Worm (Caenorhabditis elegans) whole organism, L4 larva: ENCODE measurements around the gene cra-1.

Source experiments
- F44E2.7 ChIP-seq: fragments of 200-800 bp; sonication (Bioruptor generic); IDR thresholded peaks from 2 replicates; pipeline ENCODE4 v2.1.2; 2022; ENCODE audit warnings: missing genetic modification characterization, missing compliant biosample characterization
- F49E8.2 ChIP-seq: sonication (generic microtip); optimal IDR thresholded peaks from 2 replicates; lab custom pipeline; 2016; ENCODE audit warnings: missing compliant biosample characterization, mild to moderate bottlenecking, missing genetic modification characterization, borderline replicate concordance
- R02D3.7 ChIP-seq: fragments of 150-350 bp; sonication (generic microtip); optimal IDR thresholded peaks from 3 replicates; lab custom pipeline; 2014; ENCODE audit warnings: missing biosample characterization, missing genetic modification characterization
- T20F7.1 ChIP-seq: fragments of 200-800 bp; sonication (Bioruptor generic); optimal IDR thresholded peaks from 2 replicates; lab custom pipeline; 2018; ENCODE audit warnings: mild to moderate bottlenecking, missing genetic modification characterization, missing compliant biosample characterization
- T26A8.4 ChIP-seq: fragments of 200-800 bp; sonication (Bioruptor generic); IDR thresholded peaks from 2 replicates; pipeline ENCODE4 v1.3.6; 2022; ENCODE audit warnings: missing genetic modification characterization, missing compliant biosample characterization
- Y105C5A.15 ChIP-seq: fragments of 200-800 bp; sonication (Bioruptor generic); IDR thresholded peaks from 2 replicates; pipeline ENCODE4 v1.3.6; 2022; ENCODE audit warnings: missing genetic modification characterization, missing compliant biosample characterization
- aha-1 ChIP-seq: fragments of 150-350 bp; peaks from one replicate; lab custom pipeline; 2014; ENCODE audit warnings: missing biosample characterization, missing genetic modification characterization
- arid-1 ChIP-seq: fragments of 200-800 bp; sonication (Bioruptor generic); conservative IDR thresholded peaks from 2 replicates; pipeline ENCODE4 v1.3.6; 2022; ENCODE audit warnings: missing genetic modification reagents, missing genetic modification characterization, missing compliant biosample characterization
- ceh-20 ChIP-seq: fragments of 200-800 bp; sonication (Bioruptor generic); IDR thresholded peaks from 2 replicates; pipeline ENCODE4 v1.3.6; 2022; ENCODE audit warnings: missing genetic modification reagents, missing genetic modification characterization, missing compliant biosample characterization
- ceh-32 ChIP-seq: sonication (generic microtip); optimal IDR thresholded peaks from 2 replicates; lab custom pipeline; 2016; ENCODE audit warnings: mild to moderate bottlenecking, missing genetic modification characterization, missing compliant biosample characterization; ENCODE audit not compliant: poor library complexity
- ceh-44 ChIP-seq: fragments of 200-800 bp; sonication (Bioruptor generic); IDR thresholded peaks from 2 replicates; pipeline ENCODE4 v1.3.6; 2022; ENCODE audit warnings: missing genetic modification reagents, missing genetic modification characterization, missing compliant biosample characterization
- ceh-82 ChIP-seq: sonication (generic microtip); optimal IDR thresholded peaks from 2 replicates; lab custom pipeline; 2017; ENCODE audit warnings: missing biosample characterization, missing genetic modification characterization
- cey-2 ChIP-seq: sonication (generic microtip); optimal IDR thresholded peaks from 3 replicates; lab custom pipeline; 2017; ENCODE audit warnings: missing genetic modification characterization, mild to moderate bottlenecking, missing compliant biosample characterization, antibody characterized with exemption, borderline replicate concordance; ENCODE audit not compliant: insufficient read depth
- ctbp-1 ChIP-seq: fragments of 200-800 bp; sonication (Bioruptor generic); IDR thresholded peaks from 2 replicates; pipeline ENCODE4 v1.3.6; 2022; ENCODE audit warnings: missing genetic modification reagents, missing genetic modification characterization, missing compliant biosample characterization
- daf-16 ChIP-seq, 3 experiments: sonication (generic microtip); optimal IDR thresholded peaks; 2 replicates each; lab custom pipeline; 2016 to 2017; ENCODE audit warnings: missing genetic modification characterization in 3 of 3, missing genetic modification reagents in 3 of 3, mild to moderate bottlenecking in 2 of 3, missing compliant biosample characterization in 2 of 3, missing biosample characterization in 1 of 3, moderate library complexity in 1 of 3
- dmd-6 ChIP-seq: fragments of 200-800 bp; sonication (Bioruptor generic); IDR thresholded peaks from 2 replicates; pipeline ENCODE4 v1.3.6; 2022; ENCODE audit warnings: missing genetic modification reagents, missing genetic modification characterization, missing compliant biosample characterization
- dmd-9 ChIP-seq: fragments of 200-800 bp; sonication (Bioruptor generic); IDR thresholded peaks from 2 replicates; pipeline ENCODE4 v1.3.6; 2022; ENCODE audit warnings: missing genetic modification reagents, missing genetic modification characterization, missing compliant biosample characterization
- egl-27 ChIP-seq: sonication (generic microtip); optimal IDR thresholded peaks from 3 replicates; lab custom pipeline; 2017; ENCODE audit warnings: missing biosample characterization, missing genetic modification reagents, missing genetic modification characterization
- fos-1 ChIP-seq: fragments of 150-350 bp; optimal IDR thresholded peaks from 2 replicates; lab custom pipeline; 2014; ENCODE audit warnings: missing biosample characterization, missing genetic modification characterization
- gei-8 ChIP-seq: fragments of 200-800 bp; sonication (Bioruptor generic); optimal IDR thresholded peaks from 2 replicates; lab custom pipeline; 2018; ENCODE audit warnings: mild to moderate bottlenecking, missing genetic modification characterization, missing compliant biosample characterization
- hif-1 ChIP-seq, 2 experiments: sonication (generic microtip); optimal IDR thresholded peaks; 2 replicates each; lab custom pipeline; 2016 to 2017; ENCODE audit warnings: missing compliant biosample characterization in 2 of 2, missing genetic modification characterization in 2 of 2, missing genetic modification reagents in 2 of 2, missing genotype in 2 of 2, mild to moderate bottlenecking in 1 of 2
- hlh-11 ChIP-seq: fragments of 200-800 bp; sonication (Bioruptor generic); optimal IDR thresholded peaks from 2 replicates; lab custom pipeline; 2018; ENCODE audit warnings: mild to moderate bottlenecking, missing genetic modification characterization, missing compliant biosample characterization
- hlh-30 ChIP-seq: sonication (generic microtip); optimal IDR thresholded peaks from 2 replicates; lab custom pipeline; 2017; ENCODE audit warnings: antibody characterized with exemption, mild to moderate bottlenecking, missing genetic modification characterization, missing compliant biosample characterization; ENCODE audit not compliant: insufficient read depth
- lin-38 ChIP-seq: fragments of 200-800 bp; sonication (Bioruptor generic); IDR thresholded peaks from 2 replicates; pipeline ENCODE4 v1.3.6; 2022; ENCODE audit warnings: missing genetic modification reagents, missing genetic modification characterization, missing compliant biosample characterization
- lsy-2 ChIP-seq, 2 experiments: fragments of 150-350 bp in 1 of 2; sonication (generic microtip) in 1 of 2; optimal IDR thresholded peaks; 2 replicates each; lab custom pipeline; 2014 to 2017; ENCODE audit warnings: missing biosample characterization in 2 of 2, missing genetic modification characterization in 2 of 2
- madf-9 ChIP-seq: fragments of 200-800 bp; sonication (Bioruptor generic); conservative IDR thresholded peaks from 2 replicates; pipeline ENCODE4 v1.3.6; 2022; ENCODE audit warnings: missing genetic modification reagents, missing genetic modification characterization, missing compliant biosample characterization
- mdl-1 ChIP-seq, 2 experiments: fragments of 150-350 bp in 1 of 2; sonication (generic microtip) in 1 of 2; optimal IDR thresholded peaks; 2 replicates each; lab custom pipeline; 2014 to 2017; ENCODE audit warnings: missing biosample characterization in 2 of 2, missing genetic modification characterization in 2 of 2
- mep-1 ChIP-seq: fragments of 150-350 bp; sonication (generic microtip); optimal IDR thresholded peaks from 3 replicates; lab custom pipeline; 2014; ENCODE audit warnings: missing biosample characterization, missing genetic modification characterization
- mxl-3 ChIP-seq: fragments of 200-800 bp; sonication (Bioruptor generic); optimal IDR thresholded peaks from 2 replicates; lab custom pipeline; 2018; ENCODE audit warnings: mild to moderate bottlenecking, missing genetic modification characterization, missing compliant biosample characterization
- nhr-11 ChIP-seq: fragments of 150-350 bp; optimal IDR thresholded peaks from 2 replicates; lab custom pipeline; 2014; ENCODE audit warnings: missing biosample characterization, missing genetic modification characterization
- nhr-111 ChIP-seq: fragments of 200-800 bp; sonication (Bioruptor generic); optimal IDR thresholded peaks from 2 replicates; lab custom pipeline; 2018; ENCODE audit warnings: mild to moderate bottlenecking, missing genetic modification characterization, missing compliant biosample characterization
- nhr-25 ChIP-seq: sonication (generic microtip); optimal IDR thresholded peaks from 2 replicates; lab custom pipeline; 2017; ENCODE audit warnings: missing genetic modification characterization, mild to moderate bottlenecking, missing compliant biosample characterization, antibody characterized with exemption, moderate library complexity, borderline replicate concordance; ENCODE audit not compliant: insufficient read depth
- nhr-41 ChIP-seq: fragments of 200-800 bp; sonication (Bioruptor generic); IDR thresholded peaks from 2 replicates; pipeline ENCODE4 v1.3.6; 2022; ENCODE audit warnings: missing genetic modification reagents, missing genetic modification characterization, missing compliant biosample characterization
- nhr-42 ChIP-seq: fragments of 200-800 bp; sonication (Bioruptor generic); IDR thresholded peaks from 2 replicates; pipeline ENCODE4 v1.3.6; 2022; ENCODE audit warnings: missing genetic modification characterization, missing compliant biosample characterization
- pha-4 ChIP-seq, 2 experiments: fragments of 150-350 bp in 1 of 2; fragments of 200-800 bp in 1 of 2; sonication (Bioruptor generic) in 1 of 2; IDR thresholded peaks in 1 of 2; optimal IDR thresholded peaks in 1 of 2; 2 replicates each; pipeline versions ENCODE4 v1.3.6 to Lab custom; 2014 to 2022; ENCODE audit warnings: missing genetic modification characterization in 2 of 2, missing genetic modification reagents in 2 of 2, missing biosample characterization in 1 of 2, missing compliant biosample characterization in 1 of 2
- pqm-1 ChIP-seq: sonication (generic microtip); optimal IDR thresholded peaks from 2 replicates; lab custom pipeline; 2017; ENCODE audit warnings: missing biosample characterization, missing genetic modification characterization
- sdz-12 ChIP-seq: fragments of 200-800 bp; sonication (Bioruptor generic); optimal IDR thresholded peaks from 2 replicates; lab custom pipeline; 2018; ENCODE audit warnings: mild to moderate bottlenecking, missing genetic modification characterization, missing compliant biosample characterization
- snpc-4 ChIP-seq: fragments of 150-350 bp; optimal IDR thresholded peaks from 2 replicates; lab custom pipeline; 2014; ENCODE audit warnings: missing biosample characterization, missing genetic modification characterization
- tag-97 ChIP-seq: fragments of 200-800 bp; sonication (Bioruptor generic); IDR thresholded peaks from 2 replicates; pipeline ENCODE4 v1.3.6; 2022; ENCODE audit warnings: missing genetic modification characterization, missing compliant biosample characterization
- tra-1 ChIP-seq: fragments of 200-800 bp; sonication (Bioruptor generic); IDR thresholded peaks from 2 replicates; pipeline ENCODE4 v1.3.6; 2022; ENCODE audit warnings: missing genetic modification reagents, missing genetic modification characterization, missing compliant biosample characterization

cra-1 gene

DNA sequence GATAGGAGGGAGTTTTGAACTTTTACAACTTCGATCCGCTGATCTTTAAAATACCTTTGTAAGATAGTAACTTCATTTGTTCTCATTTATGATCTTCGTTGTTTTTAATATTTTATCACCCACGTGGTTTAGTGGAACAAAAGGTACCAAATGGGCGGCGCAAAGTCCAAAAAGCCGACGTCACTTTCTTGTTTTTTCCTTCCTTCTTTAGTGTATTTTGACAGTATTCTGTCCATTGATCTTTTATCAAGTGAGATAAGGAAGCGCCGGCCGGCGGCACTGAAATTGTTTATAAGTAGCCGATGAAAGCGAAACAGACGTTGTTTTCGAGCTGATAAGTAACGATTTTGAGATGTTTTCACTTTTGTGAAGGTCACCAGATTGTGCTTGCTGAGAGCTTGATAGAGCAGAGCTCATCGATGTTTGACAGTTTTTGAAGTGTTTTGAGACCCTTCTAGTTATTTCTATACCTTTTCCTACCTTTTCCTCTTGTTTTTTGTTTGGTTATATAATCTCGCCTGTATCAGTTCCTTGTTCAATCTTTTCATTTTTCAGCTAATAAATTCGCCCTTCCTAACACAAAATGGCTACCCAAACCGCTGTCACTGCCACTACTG, 3.4 kb upstream of the cra-1 start, which contains the start of gene K04C2.3 (continued):
- TF ChIP-seq ctbp-1 (no peak), cey-2 (tag; lab: Kevin White, UChicago) (no peak), pha-4 (GFP tag; IDR thresholded peaks at IDR 0.05; lab: Robert Waterston, UW) (no peak), pha-4 (tag; optimal IDR thresholded peaks at IDR 0.05; lab: Kevin White, UChicago) (no peak), pqm-1 (tag; lab: Kevin White, UChicago) (no peak), F49E8.2 (no peak), dmd-6 (peak; percentile 21; the same call in 1 of the 2 replicates), sdz-12 (no peak), T20F7.1 (GFP tag; lab: Kevin White, UChicago) (no peak), nhr-111 (GFP tag; lab: Kevin White, UChicago) (no peak), fos-1 (tag; lab: Kevin White, UChicago) (no peak), ceh-44 (GFP tag; lab: Robert Waterston, UW) (no peak), R02D3.7 (no peak), lin-38 (no peak; the same call in 1 of the 2 replicates), arid-1 (no peak), F44E2.7 (no peak), gei-8 (GFP tag; lab: Kevin White, UChicago) (no peak), ceh-20 (GFP tag; lab: Robert Waterston, UW) (0 out of 2 replicates have a peak, but pooled peaks have one; percentile 19), ceh-32 (no peak), tag-97 (GFP tag; lab: Robert Waterston, UW) (no peak), nhr-41 (GFP tag; lab: Robert Waterston, UW) (no peak), mep-1 (no peak), madf-9 (GFP tag; lab: Robert Waterston, UW) (no peak), egl-27 (tag; lab: Kevin White, UChicago) (no peak), nhr-25 (no peak), snpc-4 (tag; lab: Kevin White, UChicago) (no peak), Y105C5A.15 (GFP tag; lab: Robert Waterston, UW) (no peak)

DNA sequence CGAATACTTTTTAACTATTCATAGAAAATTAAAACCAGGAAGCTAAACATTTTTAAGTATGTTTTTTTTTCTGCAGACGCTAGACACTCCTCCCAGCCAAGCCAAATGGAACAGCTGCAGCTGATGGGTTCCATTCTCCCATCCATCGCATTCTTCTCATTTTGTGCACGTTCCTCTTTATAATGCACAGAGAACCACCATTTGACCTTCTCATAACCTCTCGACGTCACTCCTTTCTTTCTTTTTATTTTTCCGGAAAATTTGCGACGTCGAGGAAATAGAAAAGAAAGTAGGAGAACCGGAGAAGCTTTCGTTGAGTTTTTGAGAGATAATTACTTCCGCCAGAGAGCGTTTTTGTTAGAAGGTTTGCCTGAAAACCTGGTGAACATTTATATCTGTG, 2.4 kb upstream of the cra-1 start:
- TF ChIP-seq hif-1 (tag; optimal IDR thresholded peaks at IDR 0.05; lab: Kevin White, UChicago) (peak in 1 of 2 experiments; percentile 90), madf-9 (GFP tag; lab: Robert Waterston, UW) (no peak), aha-1 (peak; percentile 92), pqm-1 (tag; lab: Kevin White, UChicago) (no peak), T26A8.4 (GFP tag; lab: Robert Waterston, UW) (0 out of 2 replicates have a peak, but pooled peaks have one; percentile 49), mep-1 (peak; percentile 36), lsy-2 (tag; optimal IDR thresholded peaks at IDR 0.05; lab: Kevin White, UChicago) (peak in 1 of 2 experiments; percentile 31), hlh-11 (tag; lab: Kevin White, UChicago) (peak; percentile 6), ctbp-1 (peak; percentile 16; the same call in 1 of the 2 replicates)

DNA sequence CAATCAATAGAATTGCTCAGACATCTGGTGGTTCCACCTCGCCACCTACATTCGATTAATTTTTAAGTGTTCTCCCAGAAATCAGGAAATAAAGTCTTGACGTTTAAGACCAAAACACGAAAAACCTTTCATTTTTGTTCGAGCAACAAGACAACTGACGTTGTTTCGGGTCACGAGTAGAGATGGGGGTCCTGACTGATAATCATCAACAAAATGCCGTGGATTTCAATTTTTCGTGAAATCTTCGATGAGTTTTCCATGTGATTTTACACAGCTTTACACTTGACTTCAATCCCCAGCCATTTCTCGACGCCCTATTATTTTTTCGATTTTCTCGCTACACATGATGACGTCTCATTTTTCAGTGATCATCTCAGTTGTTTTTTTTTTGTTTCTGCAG, 1.8 kb upstream of the cra-1 start:
- TF ChIP-seq tra-1 (GFP tag; lab: Robert Waterston, UW) (no peak), mxl-3 (GFP tag; lab: Kevin White, UChicago) (no peak), ceh-82 (tag; lab: Kevin White, UChicago) (no peak), aha-1 (peak; percentile 78), nhr-11 (tag; lab: Kevin White, UChicago) (peak; percentile 45), dmd-9 (GFP tag; lab: Robert Waterston, UW) (no peak), daf-16 (GFP tag; optimal IDR thresholded peaks at IDR 0.05; lab: Kevin White, UChicago) (peak in 1 of 2 experiments; percentile 66), daf-16 (tag; optimal IDR thresholded peaks at IDR 0.05; lab: Kevin White, UChicago) (no peak), hlh-30 (tag; lab: Kevin White, UChicago) (peak; percentile 42), tag-97 (GFP tag; lab: Robert Waterston, UW) (no peak), mdl-1 (tag; optimal IDR thresholded peaks at IDR 0.05; lab: Kevin White, UChicago) (no peak), nhr-42 (no peak), hlh-11 (tag; lab: Kevin White, UChicago) (peak; percentile 59)
